Fruit fly (Drosophila melanogaster) whole organism, embryonic: Measurements from ENCODE around the gene CG33217.
A peak's percentile ranks its signal among the peaks of the same experiment; 100 is the strongest.

Experiments
- Atf6 ChIP-seq: fragments of 200-800 bp; sonication (Bioruptor generic); IDR thresholded peaks from 2 replicates; pipeline ENCODE4 v1.3.6; 2022; ENCODE audit warnings: missing biosample characterization, missing genetic modification characterization
- CG1024 ChIP-seq: fragments of 200-800 bp; sonication (Bioruptor generic); IDR thresholded peaks from 2 replicates; pipeline ENCODE4 v1.3.6; 2022; ENCODE audit warnings: missing biosample characterization, missing genetic modification characterization
- CG10366 ChIP-seq: fragments of 200-800 bp; sonication (Bioruptor generic); IDR thresholded peaks from 2 replicates; pipeline ENCODE4 v1.3.6; 2022; ENCODE audit warnings: missing biosample characterization, missing genetic modification characterization
- CG11560 ChIP-seq: fragments of 200-800 bp; sonication (Bioruptor generic); IDR thresholded peaks from 3 replicates; pipeline ENCODE4 v1.3.6; 2022; ENCODE audit warnings: missing biosample characterization, missing genetic modification characterization
- CG12391 ChIP-seq: fragments of 200-800 bp; sonication (Bioruptor generic); optimal IDR thresholded peaks from 3 replicates; lab custom pipeline; 2018; ENCODE audit warnings: missing biosample characterization, mild to moderate bottlenecking, missing genetic modification characterization, moderate library complexity
- CG15269 ChIP-seq: fragments of 200-800 bp; sonication (Bioruptor generic); optimal IDR thresholded peaks from 2 replicates; lab custom pipeline; 2018; ENCODE audit warnings: missing biosample characterization, mild to moderate bottlenecking, missing genetic modification characterization, moderate library complexity
- CG1529 ChIP-seq: fragments of 200-800 bp; sonication (Bioruptor generic); optimal IDR thresholded peaks from 3 replicates; lab custom pipeline; 2018; ENCODE audit warnings: missing biosample characterization, missing genetic modification characterization
- CG17385 ChIP-seq: fragments of 200-800 bp; sonication (Bioruptor generic); optimal IDR thresholded peaks from 3 replicates; lab custom pipeline; 2018; ENCODE audit warnings: missing biosample characterization, mild to moderate bottlenecking, missing genetic modification characterization
- CG1792 ChIP-seq: fragments of 200-800 bp; sonication (Bioruptor generic); optimal IDR thresholded peaks from 2 replicates; lab custom pipeline; 2016; ENCODE audit warnings: missing biosample characterization, missing genetic modification characterization
- CG18262 ChIP-seq: fragments of 200-800 bp; optimal IDR thresholded peaks from 3 replicates; lab custom pipeline; 2019; ENCODE audit warnings: missing biosample characterization, mild to moderate bottlenecking, missing genetic modification characterization, moderate library complexity
- CG2889 ChIP-seq: fragments of 200-800 bp; sonication (Bioruptor generic); IDR thresholded peaks from 3 replicates; pipeline ENCODE4 v1.3.6; 2022; ENCODE audit warnings: missing biosample characterization, missing genetic modification characterization
- CG30403 ChIP-seq: fragments of 200-800 bp; sonication (Bioruptor generic); optimal IDR thresholded peaks from 3 replicates; lab custom pipeline; 2016; ENCODE audit warnings: missing biosample characterization, missing genetic modification characterization
- CG31441 ChIP-seq: fragments of 200-800 bp; sonication (Bioruptor generic); IDR thresholded peaks from 2 replicates; pipeline ENCODE4 v1.3.6; 2022; ENCODE audit warnings: missing biosample characterization, missing genetic modification characterization
- CG3281 ChIP-seq: fragments of 200-800 bp; sonication (Bioruptor generic); optimal IDR thresholded peaks from 3 replicates; lab custom pipeline; 2017; ENCODE audit warnings: missing biosample characterization, mild to moderate bottlenecking, missing genetic modification characterization
- CG3995 ChIP-seq: fragments of 200-800 bp; sonication (Bioruptor generic); optimal IDR thresholded peaks from 3 replicates; lab custom pipeline; 2016; ENCODE audit warnings: missing biosample characterization, missing genetic modification characterization
- CG7357 ChIP-seq: fragments of 200-800 bp; sonication (Bioruptor generic); IDR thresholded peaks from 3 replicates; pipeline ENCODE4 v1.3.6; 2022; ENCODE audit warnings: missing biosample characterization, missing genetic modification characterization
- CG7372 ChIP-seq: fragments of 200-800 bp; sonication (Bioruptor generic); IDR thresholded peaks from 2 replicates; pipeline ENCODE4 v1.3.6; 2022; ENCODE audit warnings: missing biosample characterization, missing genetic modification characterization
- CG9817 ChIP-seq: fragments of 200-800 bp; sonication (Bioruptor generic); optimal IDR thresholded peaks from 2 replicates; lab custom pipeline; 2018; ENCODE audit warnings: missing biosample characterization, mild to moderate bottlenecking, missing genetic modification characterization, moderate library complexity
- CoRest ChIP-seq: fragments of 200-800 bp; sonication (Bioruptor generic); optimal IDR thresholded peaks from 3 replicates; lab custom pipeline; 2018; ENCODE audit warnings: missing biosample characterization, mild to moderate bottlenecking, missing genetic modification characterization, moderate library complexity
- Doc2 ChIP-seq: fragments of 200-800 bp; sonication (Bioruptor generic); IDR thresholded peaks from 2 replicates; pipeline ENCODE4 v1.3.6; 2022; ENCODE audit warnings: missing biosample characterization, missing genetic modification characterization
- Elba2 ChIP-seq: fragments of 200-800 bp; sonication (Bioruptor generic); optimal IDR thresholded peaks from 3 replicates; lab custom pipeline; 2016; ENCODE audit warnings: missing biosample characterization, missing genetic modification characterization
- Hmr ChIP-seq: fragments of 200-800 bp; sonication (Bioruptor generic); optimal IDR thresholded peaks from 3 replicates; lab custom pipeline; 2017; ENCODE audit warnings: mild to moderate bottlenecking, missing biosample characterization, missing genetic modification reagents, missing genetic modification characterization
- Hmx ChIP-seq: fragments of 200-800 bp; sonication (Bioruptor generic); optimal IDR thresholded peaks from 2 replicates; lab custom pipeline; 2016; ENCODE audit warnings: missing biosample characterization, missing genetic modification characterization
- Mad ChIP-seq: fragments of 200-800 bp; sonication (Bioruptor generic); optimal IDR thresholded peaks from 2 replicates; lab custom pipeline; 2016; ENCODE audit warnings: missing biosample characterization, missing genetic modification characterization
- Med ChIP-seq: fragments of 200-800 bp; sonication (Bioruptor generic); peaks from one replicate; lab custom pipeline; 2016; ENCODE audit warnings: missing biosample characterization, missing genetic modification characterization, mild to moderate bottlenecking, inconsistent platforms, moderate library complexity
- Meics ChIP-seq: fragments of 200-800 bp; sonication (Bioruptor generic); optimal IDR thresholded peaks from 2 replicates; lab custom pipeline; 2017; ENCODE audit warnings: missing biosample characterization, mild to moderate bottlenecking, missing genetic modification characterization
- Pdp1 ChIP-seq, 2 experiments: fragments of 200-800 bp; sonication (Bioruptor generic); optimal IDR thresholded peaks; 3 replicates each; lab custom pipeline; 2016; ENCODE audit warnings: missing biosample characterization in 2 of 2, missing genetic modification characterization in 2 of 2, mild to moderate bottlenecking in 1 of 2, moderate library complexity in 1 of 2
- Stat92E ChIP-seq, 3 experiments: fragments of >200 bp in 2 of 3; fragments of 200-800 bp in 1 of 3; sonication (Bioruptor generic) in 1 of 3; optimal IDR thresholded peaks; 2 replicates each; lab custom pipeline; 2017 to 2019; ENCODE audit warnings: missing biosample characterization in 3 of 3, missing genetic modification characterization in 3 of 3, mild to moderate bottlenecking in 1 of 3, moderate library complexity in 1 of 3
- TFAM ChIP-seq: fragments of 200-800 bp; sonication (Bioruptor generic); optimal IDR thresholded peaks from 2 replicates; lab custom pipeline; 2017; ENCODE audit warnings: missing biosample characterization, missing genetic modification characterization, inconsistent platforms
- Tbp ChIP-seq: fragments of >200 bp; optimal IDR thresholded peaks from 2 replicates; lab custom pipeline; 2018; ENCODE audit warnings: missing biosample characterization, missing genetic modification characterization
- YL-1 ChIP-seq: fragments of 200-800 bp; sonication (Bioruptor generic); optimal IDR thresholded peaks from 3 replicates; lab custom pipeline; 2017; ENCODE audit warnings: missing biosample characterization, mild to moderate bottlenecking, missing genetic modification characterization
- aop ChIP-seq: fragments of 200-800 bp; sonication (Bioruptor generic); IDR thresholded peaks from 2 replicates; pipeline ENCODE4 v1.3.6; 2022; ENCODE audit warnings: missing biosample characterization, missing genetic modification characterization
- ap ChIP-seq: fragments of 200-800 bp; sonication (Bioruptor generic); IDR thresholded peaks from 2 replicates; pipeline ENCODE4 v1.3.6; 2022; ENCODE audit warnings: missing biosample characterization, missing genetic modification characterization
- ato ChIP-seq: fragments of 200-800 bp; sonication (Bioruptor generic); IDR thresholded peaks from 2 replicates; pipeline ENCODE4 v1.3.6; 2022; ENCODE audit warnings: missing biosample characterization, missing genetic modification characterization; ENCODE audit not compliant: partially characterized antibody
- bowl ChIP-seq: fragments of 200-800 bp; sonication (Bioruptor generic); IDR thresholded peaks from 2 replicates; pipeline ENCODE4 v1.3.6; 2022; ENCODE audit warnings: missing biosample characterization, missing genetic modification characterization
- chn ChIP-seq: fragments of 200-800 bp; sonication (Bioruptor generic); optimal IDR thresholded peaks from 2 replicates; lab custom pipeline; 2016; ENCODE audit warnings: missing biosample characterization, missing genetic modification characterization
- crp ChIP-seq, 2 experiments: fragments of 200-800 bp; sonication (Bioruptor generic); optimal IDR thresholded peaks; 2 replicates in 1 of 2; 3 replicates in 1 of 2; lab custom pipeline; 2017; ENCODE audit warnings: missing biosample characterization in 2 of 2, missing genetic modification characterization in 2 of 2, mild to moderate bottlenecking in 1 of 2, moderate library complexity in 1 of 2
- emc ChIP-seq: fragments of 200-800 bp; sonication (Bioruptor generic); optimal IDR thresholded peaks from 2 replicates; lab custom pipeline; 2016; ENCODE audit warnings: missing biosample characterization, missing genetic modification characterization
- esg ChIP-seq: fragments of 200-800 bp; sonication (Bioruptor generic); conservative IDR thresholded peaks from 2 replicates; pipeline ENCODE4 v1.3.6; 2022; ENCODE audit warnings: missing biosample characterization, missing genetic modification characterization
- insv ChIP-seq, 2 experiments: fragments of 200-800 bp; sonication (Bioruptor generic); optimal IDR thresholded peaks; 3 replicates each; lab custom pipeline; 2016 to 2018; ENCODE audit warnings: missing biosample characterization in 2 of 2, missing genetic modification characterization in 2 of 2
- jigr1 ChIP-seq: fragments of 200-800 bp; sonication (Bioruptor generic); IDR thresholded peaks from 3 replicates; pipeline ENCODE4 v1.3.6; 2022; ENCODE audit warnings: missing biosample characterization, missing genetic modification characterization
- peb ChIP-seq: fragments of 200-800 bp; sonication (Bioruptor generic); IDR thresholded peaks from 2 replicates; pipeline ENCODE4 v1.3.6; 2022; ENCODE audit warnings: missing biosample characterization, missing genetic modification characterization
- phol ChIP-seq: fragments of 200-800 bp; sonication (Bioruptor generic); optimal IDR thresholded peaks from 3 replicates; lab custom pipeline; 2018; ENCODE audit warnings: missing biosample characterization, mild to moderate bottlenecking, missing genetic modification characterization, moderate library complexity
- pnt ChIP-seq: fragments of 200-800 bp; sonication (Bioruptor generic); optimal IDR thresholded peaks from 3 replicates; lab custom pipeline; 2016; ENCODE audit warnings: missing biosample characterization, missing genetic modification characterization
- psq ChIP-seq: fragments of 200-800 bp; sonication (Bioruptor generic); optimal IDR thresholded peaks from 2 replicates; lab custom pipeline; 2017; ENCODE audit warnings: missing biosample characterization, missing genetic modification characterization
- sc ChIP-seq, 3 experiments: fragments of >200 bp in 2 of 3; fragments of 200-800 bp in 1 of 3; sonication (Bioruptor generic) in 1 of 3; optimal IDR thresholded peaks; 2 replicates in 2 of 3; 3 replicates in 1 of 3; lab custom pipeline; 2017; ENCODE audit warnings: mild to moderate bottlenecking in 1 of 3, missing biosample characterization in 1 of 3, missing genetic modification characterization in 1 of 3, missing genetic modification reagents in 1 of 3
- scrt ChIP-seq: fragments of 200-800 bp; sonication (Bioruptor generic); optimal IDR thresholded peaks from 2 replicates; lab custom pipeline; 2018; ENCODE audit warnings: missing biosample characterization, mild to moderate bottlenecking, missing genetic modification characterization, moderate library complexity
- sim ChIP-seq: fragments of 200-800 bp; sonication (Bioruptor generic); IDR thresholded peaks from 2 replicates; pipeline ENCODE4 v1.3.6; 2022; ENCODE audit warnings: missing biosample characterization, missing genetic modification characterization
- trem ChIP-seq: fragments of 200-800 bp; optimal IDR thresholded peaks from 3 replicates; lab custom pipeline; 2019; ENCODE audit warnings: missing biosample characterization, mild to moderate bottlenecking, missing genetic modification characterization, moderate library complexity
- unc-4 ChIP-seq: fragments of 200-800 bp; sonication (Bioruptor generic); IDR thresholded peaks from 2 replicates; pipeline ENCODE4 v1.3.6; 2022; ENCODE audit warnings: missing biosample characterization, missing genetic modification characterization; ENCODE audit not compliant: partially characterized antibody
- usp ChIP-seq: fragments of >200 bp; optimal IDR thresholded peaks from 2 replicates; lab custom pipeline; 2017; ENCODE audit warnings: missing biosample characterization, missing genetic modification characterization

The CG33217 gene

DNA sequence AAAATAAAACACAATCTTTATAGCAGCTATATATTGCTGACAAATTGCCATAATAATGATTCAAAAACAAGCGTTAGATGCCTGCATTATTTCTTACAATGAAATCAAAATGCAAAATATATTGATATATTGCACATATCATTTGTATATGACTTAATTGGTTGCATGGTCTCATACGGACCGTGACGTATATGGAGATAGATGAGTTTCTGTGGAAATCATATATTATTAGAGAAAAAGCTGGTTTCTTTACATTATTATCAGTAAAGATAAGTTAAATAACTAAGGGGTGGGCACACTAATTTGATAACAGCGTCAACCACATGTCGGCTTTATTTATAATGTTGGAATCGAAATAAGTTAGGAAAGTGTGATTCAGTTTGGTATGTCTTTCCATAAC, at the start of gene CG33217 (continued):
- TF ChIP-seq Pdp1 (GFP tag; optimal IDR thresholded peaks at IDR 0.05; lab: Kevin White, UChicago) (no peak), psq (GFP tag; lab: Kevin White, UChicago) (no peak), CG1792 (GFP tag; lab: Kevin White, UChicago) (no peak), CG30403 (GFP tag; lab: Kevin White, UChicago) (no peak), Mad (GFP tag; lab: Kevin White, UChicago) (no peak), bowl (GFP tag; lab: Robert Waterston, UW) (no peak), jigr1 (no peak), CG7357 (GFP tag; lab: Robert Waterston, UW) (peak; percentile 96), CG17385 (GFP tag; lab: Kevin White, UChicago) (no peak), scrt (no peak), esg (GFP tag; lab: Robert Waterston, UW) (no peak), unc-4 (GFP tag; lab: Robert Waterston, UW) (no peak), CG31441 (GFP tag; lab: Robert Waterston, UW) (peak; percentile 37; the same call in 1 of the 2 replicates), emc (GFP tag; lab: Kevin White, UChicago) (no peak), crp (GFP tag; optimal IDR thresholded peaks at IDR 0.05; lab: Kevin White, UChicago) (peak in 1 of 2 experiments; percentile 19), sim (no peak), CG18262 (tag; lab: Kevin White, UChicago) (no peak), CG3281 (no peak), insv (GFP tag; optimal IDR thresholded peaks at IDR 0.05; lab: Kevin White, UChicago) (no peak), Hmr (GFP tag; lab: Kevin White, UChicago) (no peak), usp (GFP tag; lab: Kevin White, UChicago) (no peak), CG3995 (GFP tag; lab: Kevin White, UChicago) (peak; percentile 8), CG11560 (no peak), CG2889 (no peak), phol (tag; lab: Kevin White, UChicago) (peak; percentile 62), trem (tag; lab: Kevin White, UChicago) (peak; percentile 30), CG10366 (GFP tag; lab: Robert Waterston, UW) (no peak), Med (no peak), CG1529 (GFP tag; lab: Kevin White, UChicago) (no peak), sc (optimal IDR thresholded peaks at IDR 0.05; lab: Kevin White, UChicago) (no peak), sc (GFP tag; optimal IDR thresholded peaks at IDR 0.05; lab: Kevin White, UChicago) (peak; percentile 3), Meics (no peak), pnt (no peak), ato (GFP tag; lab: Robert Waterston, UW) (no peak), ap (GFP tag; lab: Robert Waterston, UW) (no peak), CG1024 (GFP tag; lab: Robert Waterston, UW) (peak; percentile 99), CG9817 (tag; lab: Kevin White, UChicago) (no peak), TFAM (GFP tag; lab: Kevin White, UChicago) (no peak), chn (GFP tag; lab: Kevin White, UChicago) (no peak), CoRest (tag; lab: Kevin White, UChicago) (peak; percentile 28), CG15269 (tag; lab: Kevin White, UChicago) (no peak), Stat92E (GFP tag; optimal IDR thresholded peaks at IDR 0.05; lab: Kevin White, UChicago) (no peak), CG7372 (GFP tag; lab: Robert Waterston, UW) (no peak), aop (no peak), Elba2 (GFP tag; lab: Kevin White, UChicago) (no peak), Hmx (GFP tag; lab: Kevin White, UChicago) (no peak), Tbp (GFP tag; lab: Kevin White, UChicago) (no peak), peb (GFP tag; lab: Robert Waterston, UW) (no peak), CG12391 (tag; lab: Kevin White, UChicago) (no peak), Doc2 (GFP tag; lab: Robert Waterston, UW) (no peak), YL-1 (GFP tag; lab: Kevin White, UChicago) (peak; percentile 61), Atf6 (GFP tag; lab: Robert Waterston, UW) (no peak)
